Worm (Caenorhabditis elegans) whole organism, L3 larva: ENCODE measurements around the gene blos-8.

Source experiments
- ceh-82 ChIP-seq: fragments of 150-350 bp; optimal IDR thresholded peaks from 2 replicates; lab custom pipeline; 2014; ENCODE audit warnings: missing biosample characterization, missing genetic modification characterization
- lin-15B ChIP-seq: fragments of 150-350 bp; optimal IDR thresholded peaks from 2 replicates; lab custom pipeline; 2014; ENCODE audit warnings: missing biosample characterization, missing genetic modification characterization
- mdl-1 ChIP-seq: fragments of 150-350 bp; optimal IDR thresholded peaks from 2 replicates; lab custom pipeline; 2014; ENCODE audit warnings: missing biosample characterization, missing genetic modification characterization
- mml-1 ChIP-seq: fragments of 150-350 bp; sonication (generic microtip); optimal IDR thresholded peaks from 3 replicates; lab custom pipeline; 2014; ENCODE audit warnings: missing biosample characterization, missing genetic modification characterization
- nhr-11 ChIP-seq: fragments of 150-350 bp; optimal IDR thresholded peaks from 2 replicates; lab custom pipeline; 2014; ENCODE audit warnings: missing biosample characterization, missing genetic modification characterization
- nhr-23 ChIP-seq: fragments of 150-350 bp; optimal IDR thresholded peaks from 2 replicates; lab custom pipeline; 2014; ENCODE audit warnings: missing biosample characterization, missing genetic modification reagents, missing genetic modification characterization
- nhr-237 ChIP-seq: fragments of 150-350 bp; optimal IDR thresholded peaks from 2 replicates; lab custom pipeline; 2014; ENCODE audit warnings: missing biosample characterization, missing genetic modification characterization
- nhr-28 ChIP-seq: fragments of 150-350 bp; optimal IDR thresholded peaks from 2 replicates; lab custom pipeline; 2014; ENCODE audit warnings: missing biosample characterization, missing genetic modification characterization
- pqm-1 ChIP-seq: fragments of 150-350 bp; optimal IDR thresholded peaks from 2 replicates; lab custom pipeline; 2017; ENCODE audit warnings: missing biosample characterization, missing genetic modification characterization, inconsistent platforms
- unc-62 ChIP-seq: fragments of 150-350 bp; sonication (generic microtip); optimal IDR thresholded peaks from 4 replicates; lab custom pipeline; 2014; ENCODE audit warnings: missing biosample characterization, missing genetic modification reagents, missing genetic modification characterization

DNA sequence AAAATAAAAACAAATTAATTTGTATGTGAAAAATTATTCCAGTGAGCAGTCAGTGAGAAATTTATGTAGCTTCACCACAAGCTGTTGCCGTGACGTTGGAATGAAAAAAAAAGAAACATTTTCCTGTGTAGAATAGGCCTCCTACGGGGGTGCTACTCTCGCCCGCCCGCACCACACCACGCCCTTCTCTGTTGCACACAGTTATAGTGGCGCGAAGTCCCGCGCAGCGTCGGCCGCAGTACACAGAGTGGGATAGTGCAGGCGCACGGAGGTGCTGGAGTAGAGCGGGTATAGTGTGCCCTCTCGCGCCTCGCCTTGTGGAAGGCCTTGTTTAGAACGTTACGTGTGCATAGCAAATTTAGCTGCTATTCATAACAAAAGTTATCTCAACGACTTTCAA lies 7.8 kb upstream of the blos-8 start:
- TF ChIP-seq pqm-1 (tag; lab: Kevin White, UChicago) (no peak), nhr-28 (no peak), nhr-23 (tag; lab: Kevin White, UChicago) (no peak), nhr-11 (tag; lab: Kevin White, UChicago) (no peak), mdl-1 (tag; lab: Kevin White, UChicago) (no peak), unc-62 (GFP tag; lab: Kevin White, UChicago) (no peak), nhr-237 (tag; lab: Kevin White, UChicago) (no peak), ceh-82 (tag; lab: Kevin White, UChicago) (no peak), mml-1 (no peak), lin-15B (tag; lab: Kevin White, UChicago) (no peak)
